Fruit fly (Drosophila melanogaster) whole organism: ENCODE results near the gene CG34028.
A peak's percentile ranks its signal among the peaks of the same experiment; 100 is the strongest.

ENCODE experiments used
- CG8478 ChIP-seq: fragments of >200 bp; optimal IDR thresholded peaks from 2 replicates; lab custom pipeline; 2018; ENCODE audit warnings: inconsistent platforms
- Dll ChIP-seq: fragments of >200 bp; optimal IDR thresholded peaks from 2 replicates; lab custom pipeline; 2017
- EcR ChIP-seq, 2 experiments: fragments of >200 bp; optimal IDR thresholded peaks; 2 replicates each; lab custom pipeline; 2017; ENCODE audit warnings: missing biosample characterization in 2 of 2, missing genetic modification characterization in 2 of 2, missing genetic modification reagents in 2 of 2
- pan ChIP-seq: fragments of >200 bp; optimal IDR thresholded peaks from 2 replicates; lab custom pipeline; 2017
- psq ChIP-seq: fragments of >200 bp; optimal IDR thresholded peaks from 2 replicates; lab custom pipeline; 2017
- usp ChIP-seq: fragments of >200 bp; optimal IDR thresholded peaks from 2 replicates; lab custom pipeline; 2017; ENCODE audit warnings: missing biosample characterization, missing genetic modification characterization, mixed read lengths

CG34028 gene

dm6 chrX:9486802-9487201, 24.5 kb upstream of the CG34028 start:
- no peak for TF ChIP-seq EcR (GFP tag; optimal IDR thresholded peaks at IDR 0.05; lab: Kevin White, UChicago)
- no peak for TF ChIP-seq psq
- TF ChIP-seq Dll (lab: Kevin White, UChicago) = no peak
- TF ChIP-seq usp (GFP tag; lab: Kevin White, UChicago) = no peak
- no peak for TF ChIP-seq pan (lab: Kevin White, UChicago)
- TF ChIP-seq CG8478 (lab: Kevin White, UChicago) = no peak

DNA sequence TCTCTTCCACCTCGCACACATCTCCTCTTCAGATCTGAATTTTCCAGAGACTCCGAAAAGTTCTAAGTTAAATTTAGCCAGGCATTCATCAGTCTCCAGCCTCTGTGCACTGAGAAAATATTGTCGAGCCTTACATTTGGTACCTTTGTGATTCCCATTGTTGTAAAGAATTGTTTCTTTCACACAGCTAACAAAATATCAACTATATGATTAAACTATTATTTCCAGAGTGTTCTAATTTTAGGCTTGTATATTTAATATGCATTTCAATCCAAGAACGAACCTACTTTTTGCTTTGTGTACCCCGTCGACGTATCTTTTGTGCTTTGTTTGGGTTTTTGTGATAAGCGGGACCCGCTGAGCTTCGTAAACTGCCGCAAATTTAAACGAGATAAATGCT, 17.2 kb upstream of the CG34028 start:
- TF ChIP-seq EcR (GFP tag; optimal IDR thresholded peaks at IDR 0.05; lab: Kevin White, UChicago) = no peak
- TF ChIP-seq CG8478 (lab: Kevin White, UChicago) = no peak
- no peak for TF ChIP-seq pan (lab: Kevin White, UChicago)
- TF ChIP-seq psq = no peak
- TF ChIP-seq usp (GFP tag; lab: Kevin White, UChicago) = no peak
- TF ChIP-seq Dll (lab: Kevin White, UChicago) = no peak

DNA sequence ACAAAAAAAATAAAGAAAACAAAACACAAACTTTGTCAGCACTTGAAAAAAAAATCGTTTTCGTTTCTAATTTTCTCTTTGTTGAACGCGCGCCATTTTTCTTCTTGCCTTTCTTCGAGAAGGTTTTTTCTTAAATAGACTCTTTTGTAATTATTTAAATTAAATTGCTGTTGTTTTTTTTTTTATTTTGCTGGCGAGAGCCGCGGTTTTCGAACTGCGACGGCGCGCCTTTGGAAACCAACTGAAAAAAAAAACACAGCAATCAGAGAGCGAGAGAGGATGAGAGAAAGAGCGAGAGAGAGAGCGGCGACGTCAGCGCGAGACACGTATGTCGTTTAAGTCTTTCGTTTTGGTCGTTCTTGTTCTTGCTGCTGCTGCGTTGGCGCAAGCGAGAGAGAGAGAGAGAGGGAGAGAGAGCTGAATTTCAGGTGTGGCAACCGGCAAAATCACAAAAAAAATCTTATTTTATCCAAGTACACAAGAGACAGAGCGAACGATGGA, 15.3 kb upstream of the CG34028 start:
- TF ChIP-seq Dll (lab: Kevin White, UChicago) = peak; percentile 88
- TF ChIP-seq usp (GFP tag; lab: Kevin White, UChicago) = no peak

DNA sequence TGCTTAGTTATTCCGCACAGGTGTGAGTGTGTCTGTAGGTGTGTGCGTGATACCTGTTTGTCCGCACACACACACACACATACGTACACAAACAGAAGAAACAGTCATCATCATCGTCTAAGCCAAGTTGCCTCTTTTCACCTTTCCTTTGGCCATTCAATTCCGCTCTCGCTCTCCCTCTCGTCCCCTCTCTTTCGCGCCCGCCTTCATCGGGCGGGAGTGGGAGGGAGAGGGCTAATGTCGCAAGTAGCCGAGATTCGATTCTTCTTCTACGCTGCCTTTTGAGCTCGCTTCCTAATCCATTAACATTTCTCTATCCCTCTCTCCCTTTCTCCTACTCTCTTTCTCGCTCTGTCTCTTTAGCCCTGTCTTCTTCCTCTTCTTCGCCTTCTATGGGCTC, 14.2 kb upstream of the CG34028 start:
- TF ChIP-seq pan (lab: Kevin White, UChicago) (no peak), CG8478 (lab: Kevin White, UChicago) (no peak), EcR (GFP tag; optimal IDR thresholded peaks at IDR 0.05; lab: Kevin White, UChicago) (no peak), usp (GFP tag; lab: Kevin White, UChicago) (no peak), Dll (lab: Kevin White, UChicago) (no peak), psq (no peak)

DNA sequence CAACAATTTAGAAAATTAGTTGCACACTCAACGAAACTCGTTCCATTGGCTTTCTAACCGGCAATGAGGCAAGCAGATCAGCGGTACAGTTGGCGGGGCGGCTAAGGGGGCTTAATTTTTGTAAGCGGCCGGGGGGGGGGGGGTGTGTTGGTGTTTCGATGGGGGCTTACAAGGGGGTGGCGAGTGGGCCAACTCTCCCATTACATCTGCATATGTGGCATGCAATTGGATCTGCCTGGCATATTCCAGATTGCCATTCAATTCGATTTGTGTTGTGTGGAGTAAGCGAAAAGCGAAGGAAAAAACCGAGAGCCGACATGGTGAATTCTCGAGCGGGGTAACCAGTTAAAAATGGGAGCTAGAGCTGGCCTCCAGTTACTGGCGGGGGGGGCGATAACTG, 13.2 kb upstream of the CG34028 start:
- TF ChIP-seq pan (lab: Kevin White, UChicago) (no peak), Dll (lab: Kevin White, UChicago) (no peak), psq (no peak), usp (GFP tag; lab: Kevin White, UChicago) (no peak), CG8478 (lab: Kevin White, UChicago) (no peak), EcR (GFP tag; optimal IDR thresholded peaks at IDR 0.05; lab: Kevin White, UChicago) (no peak)

- TF ChIP-seq pan (lab: Kevin White, UChicago) (no peak), psq (no peak), CG8478 (lab: Kevin White, UChicago) (no peak), EcR (GFP tag; optimal IDR thresholded peaks at IDR 0.05; lab: Kevin White, UChicago) (no peak), Dll (lab: Kevin White, UChicago) (no peak), usp (GFP tag; lab: Kevin White, UChicago) (no peak)
These were observed 11.1 kb upstream of the CG34028 start, which contains the start of gene mgl for dm6 chrX:9499994-9500804. Gene mgl (minus strand): TSS chrX:9500129.

dm6 chrX:9500805-9501281, 10.5 kb upstream of the CG34028 start:
- TF ChIP-seq CG8478 (lab: Kevin White, UChicago) = no peak
- no peak for TF ChIP-seq psq
- no peak for TF ChIP-seq EcR (GFP tag; optimal IDR thresholded peaks at IDR 0.05; lab: Kevin White, UChicago)
- TF ChIP-seq usp (GFP tag; lab: Kevin White, UChicago) = no peak
- no peak for TF ChIP-seq pan (lab: Kevin White, UChicago)
- TF ChIP-seq Dll (lab: Kevin White, UChicago) = no peak

- no peak for TF ChIP-seq Dll (lab: Kevin White, UChicago)
- TF ChIP-seq psq = no peak
- TF ChIP-seq usp (GFP tag; lab: Kevin White, UChicago) = no peak
- TF ChIP-seq EcR (GFP tag; optimal IDR thresholded peaks at IDR 0.05; lab: Kevin White, UChicago) = no peak
- no peak for TF ChIP-seq pan (lab: Kevin White, UChicago)
- TF ChIP-seq CG8478 (lab: Kevin White, UChicago) = no peak
These were observed 9.0 kb upstream of the CG34028 start for dm6 chrX:9502286-9502685.

- TF ChIP-seq Dll (lab: Kevin White, UChicago) = no peak
- no peak for TF ChIP-seq usp (GFP tag; lab: Kevin White, UChicago)
- no peak for TF ChIP-seq psq
- no peak for TF ChIP-seq EcR (GFP tag; optimal IDR thresholded peaks at IDR 0.05; lab: Kevin White, UChicago)
- TF ChIP-seq pan (lab: Kevin White, UChicago) = no peak
- no peak for TF ChIP-seq CG8478 (lab: Kevin White, UChicago)
These were observed 8.9 kb downstream of the CG34028 start for dm6 chrX:9520175-9520574.

- TF ChIP-seq pan (lab: Kevin White, UChicago) (no peak), CG8478 (lab: Kevin White, UChicago) (no peak), psq (no peak), Dll (lab: Kevin White, UChicago) (no peak), usp (GFP tag; lab: Kevin White, UChicago) (no peak), EcR (GFP tag; optimal IDR thresholded peaks at IDR 0.05; lab: Kevin White, UChicago) (no peak)
These were observed 12.2 kb downstream of the CG34028 start for dm6 chrX:9523543-9523942.

DNA sequence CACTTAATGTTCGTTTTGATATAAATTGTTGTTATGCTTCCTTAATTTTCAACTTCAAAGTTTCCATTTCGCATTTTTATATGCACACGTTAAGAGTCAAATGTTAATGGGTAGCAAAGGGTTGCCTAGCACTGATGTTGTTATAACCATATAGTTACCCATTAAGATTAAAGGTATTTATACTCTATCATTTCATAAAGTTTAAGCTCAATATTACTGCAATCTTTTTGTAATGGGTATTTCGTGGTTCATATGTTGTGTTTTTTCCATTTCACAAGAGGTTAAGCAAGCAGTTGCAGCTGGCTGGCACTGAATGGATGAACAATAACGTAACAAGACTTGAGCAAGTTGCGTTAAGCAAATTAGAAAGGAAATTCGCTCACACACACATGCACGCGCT, 20.5 kb downstream of the CG34028 start:
- TF ChIP-seq pan (lab: Kevin White, UChicago) = no peak
- TF ChIP-seq EcR (GFP tag; optimal IDR thresholded peaks at IDR 0.05; lab: Kevin White, UChicago) = no peak
- no peak for TF ChIP-seq Dll (lab: Kevin White, UChicago)
- no peak for TF ChIP-seq usp (GFP tag; lab: Kevin White, UChicago)
- TF ChIP-seq CG8478 (lab: Kevin White, UChicago) = no peak
- TF ChIP-seq psq = no peak
